Worm (Caenorhabditis elegans) whole organism, L3 larva: ENCODE data around the gene R09H10.2.

Experiments
- R02D3.7 ChIP-seq: fragments of 150-350 bp; optimal IDR thresholded peaks from 2 replicates; lab custom pipeline; 2014; ENCODE audit warnings: missing biosample characterization, missing genetic modification characterization
- ZK546.5 ChIP-seq: sonication (generic microtip); optimal IDR thresholded peaks from 2 replicates; lab custom pipeline; 2017; ENCODE audit warnings: missing biosample characterization, missing genetic modification characterization
- ama-1 ChIP-seq: fragments of 150-350 bp; optimal IDR thresholded peaks from 2 replicates; lab custom pipeline; 2018
- ceh-16 ChIP-seq: sonication (generic microtip); optimal IDR thresholded peaks from 2 replicates; lab custom pipeline; 2017; ENCODE audit warnings: missing biosample characterization, missing genetic modification characterization
- ceh-28 ChIP-seq: fragments of 150-350 bp; optimal IDR thresholded peaks from 2 replicates; lab custom pipeline; 2014; ENCODE audit warnings: missing biosample characterization, missing genetic modification reagents, missing genetic modification characterization
- egl-27 ChIP-seq: sonication (generic microtip); optimal IDR thresholded peaks from 4 replicates; lab custom pipeline; 2017; ENCODE audit warnings: missing biosample characterization, missing genetic modification reagents, missing genetic modification characterization
- elt-1 ChIP-seq: fragments of 150-350 bp; optimal IDR thresholded peaks from 2 replicates; lab custom pipeline; 2014; ENCODE audit warnings: missing biosample characterization, missing genetic modification characterization
- elt-2 ChIP-seq: sonication (generic microtip); optimal IDR thresholded peaks from 2 replicates; lab custom pipeline; 2016; ENCODE audit warnings: missing genetic modification reagents, mild to moderate bottlenecking, missing genetic modification characterization, missing compliant biosample characterization
- elt-3 ChIP-seq, 3 experiments: fragments of 150-350 bp in 1 of 3; sonication (generic microtip) in 2 of 3; optimal IDR thresholded peaks; 2 replicates in 2 of 3; 4 replicates in 1 of 3; lab custom pipeline; 2014 to 2017; ENCODE audit warnings: missing biosample characterization in 3 of 3, missing genetic modification characterization in 3 of 3
- eor-1 ChIP-seq, 2 experiments: fragments of 150-350 bp; optimal IDR thresholded peaks; 2 replicates each; lab custom pipeline; 2014 to 2018; ENCODE audit warnings: missing biosample characterization in 2 of 2, missing genetic modification characterization in 2 of 2
- fkh-2 ChIP-seq: fragments of 150-350 bp; optimal IDR thresholded peaks from 2 replicates; lab custom pipeline; 2014; ENCODE audit warnings: missing biosample characterization, missing genetic modification reagents, missing genetic modification characterization
- fos-1 ChIP-seq: fragments of 150-350 bp; optimal IDR thresholded peaks from 2 replicates; lab custom pipeline; 2014; ENCODE audit warnings: missing biosample characterization, missing genetic modification characterization
- hmg-11 ChIP-seq: sonication (generic microtip); optimal IDR thresholded peaks from 2 replicates; lab custom pipeline; 2016; ENCODE audit warnings: missing genetic modification characterization, missing compliant biosample characterization
- jun-1 ChIP-seq: fragments of 150-350 bp; optimal IDR thresholded peaks from 2 replicates; lab custom pipeline; 2014; ENCODE audit warnings: missing biosample characterization, missing genetic modification reagents, missing genetic modification characterization
- lin-15B ChIP-seq: fragments of 150-350 bp; optimal IDR thresholded peaks from 2 replicates; lab custom pipeline; 2014; ENCODE audit warnings: missing biosample characterization, missing genetic modification characterization
- lin-39 ChIP-seq: fragments of 150-350 bp; optimal IDR thresholded peaks from 2 replicates; lab custom pipeline; 2018; ENCODE audit warnings: missing biosample characterization, missing genetic modification reagents, missing genetic modification characterization
- mdl-1 ChIP-seq: fragments of 150-350 bp; optimal IDR thresholded peaks from 2 replicates; lab custom pipeline; 2014; ENCODE audit warnings: missing biosample characterization, missing genetic modification characterization
- mml-1 ChIP-seq: fragments of 150-350 bp; sonication (generic microtip); optimal IDR thresholded peaks from 3 replicates; lab custom pipeline; 2014; ENCODE audit warnings: missing biosample characterization, missing genetic modification characterization
- nfya-1 ChIP-seq: sonication (generic microtip); optimal IDR thresholded peaks from 2 replicates; lab custom pipeline; 2017; ENCODE audit warnings: missing genetic modification characterization, mild to moderate bottlenecking, missing compliant biosample characterization, antibody characterized with exemption, moderate library complexity; ENCODE audit not compliant: insufficient read depth
- nhr-11 ChIP-seq: fragments of 150-350 bp; optimal IDR thresholded peaks from 2 replicates; lab custom pipeline; 2014; ENCODE audit warnings: missing biosample characterization, missing genetic modification characterization
- nhr-25 ChIP-seq: sonication (generic microtip); optimal IDR thresholded peaks from 2 replicates; lab custom pipeline; 2017; ENCODE audit warnings: missing biosample characterization, missing genetic modification characterization
- nhr-28 ChIP-seq: fragments of 150-350 bp; optimal IDR thresholded peaks from 2 replicates; lab custom pipeline; 2014; ENCODE audit warnings: missing biosample characterization, missing genetic modification characterization
- nhr-43 ChIP-seq: sonication (generic microtip); optimal IDR thresholded peaks from 2 replicates; lab custom pipeline; 2016; ENCODE audit warnings: mild to moderate bottlenecking, missing genetic modification characterization, missing compliant biosample characterization; ENCODE audit not compliant: poor library complexity, severe bottlenecking
- nhr-67 ChIP-seq: fragments of 150-350 bp; optimal IDR thresholded peaks from 2 replicates; lab custom pipeline; 2014; ENCODE audit warnings: missing biosample characterization, missing genetic modification characterization
- nhr-76 ChIP-seq: fragments of 150-350 bp; sonication (generic microtip); optimal IDR thresholded peaks from 5 replicates; lab custom pipeline; 2014; ENCODE audit warnings: missing biosample characterization, missing genetic modification characterization
- nhr-77 ChIP-seq: fragments of 150-350 bp; optimal IDR thresholded peaks from 2 replicates; lab custom pipeline; 2014; ENCODE audit warnings: missing biosample characterization, missing genetic modification characterization
- sea-2 ChIP-seq: fragments of 150-350 bp; sonication (generic microtip); optimal IDR thresholded peaks from 4 replicates; lab custom pipeline; 2014; ENCODE audit warnings: missing biosample characterization, missing genetic modification reagents, missing genetic modification characterization
- skn-1 ChIP-seq: fragments of 150-350 bp; optimal IDR thresholded peaks from 2 replicates; lab custom pipeline; 2014; ENCODE audit warnings: missing biosample characterization, missing genetic modification characterization
- snpc-4 ChIP-seq: fragments of 150-350 bp; optimal IDR thresholded peaks from 2 replicates; lab custom pipeline; 2014; ENCODE audit warnings: missing biosample characterization, missing genetic modification characterization
- unc-39 ChIP-seq: sonication (generic microtip); optimal IDR thresholded peaks from 4 replicates; lab custom pipeline; 2017; ENCODE audit warnings: missing biosample characterization, missing genetic modification characterization
- unc-62 ChIP-seq: fragments of 150-350 bp; sonication (generic microtip); optimal IDR thresholded peaks from 4 replicates; lab custom pipeline; 2014; ENCODE audit warnings: missing biosample characterization, missing genetic modification reagents, missing genetic modification characterization
- ztf-11 ChIP-seq: fragments of 150-350 bp; optimal IDR thresholded peaks from 2 replicates; lab custom pipeline; 2014; ENCODE audit warnings: missing biosample characterization, missing genetic modification characterization
- ztf-4 ChIP-seq: fragments of 150-350 bp; optimal IDR thresholded peaks from 2 replicates; lab custom pipeline; 2014; ENCODE audit warnings: missing biosample characterization, missing genetic modification characterization

R09H10.2 gene

DNA sequence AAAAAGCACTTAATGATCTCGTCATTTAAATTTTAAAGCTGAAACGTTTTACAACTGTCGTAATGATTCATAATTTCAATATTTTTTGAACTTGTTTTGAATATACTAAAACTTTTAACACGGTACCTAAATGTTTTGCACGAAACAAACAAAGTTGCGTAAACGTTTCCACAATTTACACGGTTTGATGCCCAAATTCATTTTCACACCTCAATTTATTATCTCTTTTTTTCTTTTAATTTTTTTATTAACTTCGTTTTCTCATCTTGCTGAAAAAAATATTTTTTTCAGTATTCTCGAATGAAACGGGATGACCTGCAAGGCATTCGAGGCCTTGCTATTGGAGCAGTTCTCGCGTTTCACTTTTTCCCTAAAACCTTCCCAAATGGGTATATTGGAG, 18.5 kb upstream of the R09H10.2 start, which contains the start of gene oac-8:
Gene oac-8 (plus strand): TSS at position 301 of the 400 bp plus-strand sequence.
- TF ChIP-seq jun-1 (tag; lab: Kevin White, UChicago), result no peak
- TF ChIP-seq snpc-4 (tag; lab: Kevin White, UChicago), result no peak
- TF ChIP-seq ama-1 (lab: Kevin White, UChicago), result no peak
- no peak for TF ChIP-seq nhr-43 (tag; lab: Kevin White, UChicago)

DNA sequence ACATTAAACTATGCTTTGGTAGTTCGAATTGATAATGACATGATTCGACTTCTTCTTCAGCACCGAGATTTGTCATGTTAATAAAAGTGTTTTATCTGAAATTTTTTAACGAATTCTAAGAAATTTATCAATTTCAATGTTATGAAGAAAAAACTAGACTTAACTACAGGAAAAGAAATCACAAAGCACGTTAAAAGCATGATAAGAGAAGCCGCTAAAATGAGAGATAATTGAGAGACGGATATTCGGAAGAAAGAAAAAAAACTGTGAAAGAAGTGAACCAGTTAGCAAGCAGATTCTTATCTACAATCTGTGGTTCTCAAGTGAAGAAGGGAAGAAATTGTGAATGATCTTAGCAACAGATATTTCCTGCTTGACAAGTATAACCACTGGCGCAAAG, 13.7 kb upstream of the R09H10.2 start, which contains the start of gene C43F9.4:
Gene C43F9.4 (minus strand): TSS at position 101 of the 400 bp plus-strand sequence.
- TF ChIP-seq ZK546.5 (tag; lab: Kevin White, UChicago) (no peak), elt-2 (tag; lab: Kevin White, UChicago) (no peak), ama-1 (lab: Kevin White, UChicago) (no peak), mdl-1 (no peak)
- TF ChIP-seq, all 47 proteins: peak for 0

- TF ChIP-seq R02D3.7 (tag; lab: Kevin White, UChicago), result no peak
- no peak for TF ChIP-seq hmg-11 (tag; lab: Kevin White, UChicago)
- TF ChIP-seq unc-39 (tag; lab: Kevin White, UChicago), result no peak
- TF ChIP-seq skn-1 (tag; lab: Kevin White, UChicago), result no peak
- TF ChIP-seq sea-2, result no peak
- TF ChIP-seq egl-27 (tag; lab: Kevin White, UChicago), result no peak
- TF ChIP-seq nfya-1 (tag; lab: Kevin White, UChicago), result no peak
- TF ChIP-seq nhr-76 (tag; lab: Kevin White, UChicago), result no peak
- no peak for TF ChIP-seq unc-62 (GFP tag; lab: Kevin White, UChicago)
- no peak for TF ChIP-seq ceh-28
- no peak for TF ChIP-seq mml-1
- no peak for TF ChIP-seq nhr-67 (tag; lab: Kevin White, UChicago)
- TF ChIP-seq ztf-4 (tag; lab: Kevin White, UChicago), result no peak
These were observed 12.1 kb upstream of the R09H10.2 start, which contains the start of the genes C43F9.5 and nkb-2 for ce11 chrIV:10590649-10591048. TSS of gene C43F9.5 (minus strand) at chrIV:10590749. TSS of gene nkb-2 (plus strand) at chrIV:10590925.

- TF ChIP-seq lin-15B (tag; lab: Kevin White, UChicago) (no peak), R02D3.7 (tag; lab: Kevin White, UChicago) (no peak), nhr-25 (tag; lab: Kevin White, UChicago) (no peak)
These were observed 9.2 kb upstream of the R09H10.2 start, which contains the start of gene C43F9.7 for ce11 chrIV:10593570-10593969. TSS of gene C43F9.7 (minus strand) at chrIV:10593670.

DNA sequence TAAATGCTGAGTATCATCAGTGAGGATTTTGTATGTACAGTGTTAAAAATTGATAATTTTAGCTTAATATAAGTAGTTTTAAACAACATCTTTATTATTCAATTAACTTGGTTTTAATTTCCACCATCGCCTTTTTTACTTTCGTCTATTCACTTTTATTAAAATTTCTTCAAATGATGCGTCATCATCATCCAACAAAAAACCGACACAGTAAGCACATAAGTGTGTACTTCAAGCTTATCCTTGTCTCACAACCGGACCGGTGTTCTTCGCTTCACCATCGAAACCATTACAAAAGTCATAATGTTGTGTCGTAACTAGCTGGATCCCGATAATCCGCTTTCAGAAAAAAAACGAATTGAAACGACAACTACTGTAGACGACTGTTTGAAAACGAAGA, 6.2 kb upstream of the R09H10.2 start, which contains the start of gene C43F9.11:
Gene C43F9.11 (plus strand): TSS at position 301 of the 400 bp plus-strand sequence.
- TF ChIP-seq lin-39 (tag; lab: Kevin White, UChicago), result no peak
- no peak for TF ChIP-seq snpc-4 (tag; lab: Kevin White, UChicago)
- no peak for TF ChIP-seq fos-1 (tag; lab: Kevin White, UChicago)
- TF ChIP-seq nhr-77, result no peak
- no peak for TF ChIP-seq ZK546.5 (tag; lab: Kevin White, UChicago)
- no peak for TF ChIP-seq eor-1 (tag; optimal IDR thresholded peaks at IDR 0.05; lab: Kevin White, UChicago)
- TF ChIP-seq ztf-11 (tag; lab: Kevin White, UChicago), result no peak
- no peak for TF ChIP-seq ama-1 (lab: Kevin White, UChicago)
- TF ChIP-seq ceh-16 (tag; lab: Kevin White, UChicago), result no peak
- TF ChIP-seq nfya-1 (tag; lab: Kevin White, UChicago), result no peak
- no peak for TF ChIP-seq egl-27 (tag; lab: Kevin White, UChicago)
- TF ChIP-seq elt-3 (tag; optimal IDR thresholded peaks at IDR 0.05; lab: Kevin White, UChicago), result no peak
- no peak for TF ChIP-seq mdl-1
- no peak for TF ChIP-seq elt-1
- TF ChIP-seq nhr-28 (tag; lab: Kevin White, UChicago), result no peak
- TF ChIP-seq nhr-11 (tag; lab: Kevin White, UChicago), result no peak
- no peak for TF ChIP-seq nhr-43 (tag; lab: Kevin White, UChicago)
- no peak for TF ChIP-seq fkh-2 (tag; lab: Kevin White, UChicago)
